Fruit fly (Drosophila melanogaster): ENCODE measurements around the gene nsl1.

nsl1 gene

DNA sequence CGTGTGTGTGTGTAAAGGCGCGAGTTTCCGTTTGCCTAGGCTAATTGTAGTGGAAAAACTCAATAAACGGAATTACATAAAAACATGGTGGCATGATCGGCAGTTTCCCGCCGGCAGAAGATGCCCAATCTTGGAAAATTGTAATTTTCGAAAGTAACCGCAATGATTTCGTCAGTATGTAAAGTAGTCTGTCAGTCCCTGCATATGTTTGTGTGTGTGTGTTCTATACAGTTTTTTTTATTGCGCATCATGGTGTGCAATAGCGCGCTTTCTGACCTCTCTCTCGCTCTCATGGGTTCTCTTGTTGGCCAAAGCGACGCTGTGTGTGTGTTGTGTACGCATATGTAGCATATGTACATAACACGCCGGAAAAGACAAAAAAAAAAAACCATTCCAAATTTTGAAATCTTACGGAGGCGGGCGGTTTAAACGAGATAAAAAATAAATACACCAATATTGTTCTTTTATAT, 711 bp downstream of the nsl1 start (continued):
- TF ChIP-seq z (GFP tag; IDR thresholded peaks at IDR 0.05) (no peak), dan (GFP tag; IDR thresholded peaks at IDR 0.05) (no peak), CG9609 (GFP tag; optimal IDR thresholded peaks at IDR 0.05) (no peak), zfh2 (GFP tag; optimal IDR thresholded peaks at IDR 0.05) (peak; percentile 11), bigmax (GFP tag; optimal IDR thresholded peaks at IDR 0.05) (no peak), CG31365 (tag; optimal IDR thresholded peaks at IDR 0.05) (no peak), CG5245 (GFP tag; optimal IDR thresholded peaks at IDR 0.05) (no peak), CG11723 (GFP tag; optimal IDR thresholded peaks at IDR 0.05) (no peak), kni (GFP tag; optimal IDR thresholded peaks at IDR 0.05) (peak; percentile 72), CG11398 (GFP tag; optimal IDR thresholded peaks at IDR 0.05) (peak; percentile 39), ewg (GFP tag; optimal IDR thresholded peaks at IDR 0.05) (peak; percentile 53), Dek (tag; optimal IDR thresholded peaks at IDR 0.05) (peak; percentile 37), CG13775 (GFP tag; optimal IDR thresholded peaks at IDR 0.05) (peak; percentile 39), B-H2 (GFP tag; optimal IDR thresholded peaks at IDR 0.05) (peak; percentile 37), CG16815 (GFP tag; optimal IDR thresholded peaks at IDR 0.05) (no peak), lola (GFP tag; optimal IDR thresholded peaks at IDR 0.05) (no peak), MTF-1 (GFP tag; optimal IDR thresholded peaks at IDR 0.05; ENCODE audit: borderline replicate concordance) (peak; percentile 51), jumu (GFP tag; optimal IDR thresholded peaks at IDR 0.05) (no peak), p53 (GFP tag; optimal IDR thresholded peaks at IDR 0.05) (peak; percentile 15), E2f1 (GFP tag; IDR thresholded peaks at IDR 0.05) (peak; percentile 63; the same call in 1 of the 2 replicates), Fer3 (tag; optimal IDR thresholded peaks at IDR 0.05) (peak; percentile 42), CG1832 (GFP tag; optimal IDR thresholded peaks at IDR 0.05) (peak; percentile 50), en (GFP tag; optimal IDR thresholded peaks at IDR 0.05) (no peak), CG31441 (GFP tag; IDR thresholded peaks at IDR 0.05) (no peak), H15 (GFP tag; IDR thresholded peaks at IDR 0.05) (no peak), CG32772 (GFP tag; IDR thresholded peaks at IDR 0.05) (peak; percentile 92), Dp (GFP tag; optimal IDR thresholded peaks at IDR 0.05) (peak; percentile 29), CG18262 (tag; optimal IDR thresholded peaks at IDR 0.05) (peak; percentile 14), CG6689 (GFP tag; IDR thresholded peaks at IDR 0.05) (peak; percentile 17; the same call in 1 of the 2 replicates), maf-S (GFP tag; optimal IDR thresholded peaks at IDR 0.05) (peak; percentile 32), ash1 (GFP tag; optimal IDR thresholded peaks at IDR 0.05) (no peak), tll (GFP tag; optimal IDR thresholded peaks at IDR 0.05) (no peak), H2.0 (GFP tag; IDR thresholded peaks at IDR 0.05) (0 out of 2 replicates have a peak, but pooled peaks have one; percentile 15), Ada2b (GFP tag; IDR thresholded peaks at IDR 0.05) (no peak), Sox102F (GFP tag; optimal IDR thresholded peaks at IDR 0.05) (no peak), CG7987 (GFP tag; optimal IDR thresholded peaks at IDR 0.05) (peak; percentile 61), hth (optimal IDR thresholded peaks at IDR 0.05) (no peak), chif (GFP tag; optimal IDR thresholded peaks at IDR 0.05) (peak; percentile 12 to 21), CG18599 (GFP tag; optimal IDR thresholded peaks at IDR 0.05) (peak; percentile 64), CG11093 (GFP tag; IDR thresholded peaks at IDR 0.05) (0 out of 3 replicates have a peak, but pooled peaks have one; percentile 18), CG5180 (GFP tag; optimal IDR thresholded peaks at IDR 0.05) (peak; percentile 43), Nf-YC (tag; optimal IDR thresholded peaks at IDR 0.05) (peak; percentile 39), cad (GFP tag; optimal IDR thresholded peaks at IDR 0.05) (peak; percentile 76), CG4820 (GFP tag; optimal IDR thresholded peaks at IDR 0.05) (peak; percentile 11), CG11247 (GFP tag; IDR thresholded peaks at IDR 0.05) (peak; percentile 60; the same call in 1 of the 2 replicates), CG12155 (GFP tag; optimal IDR thresholded peaks at IDR 0.05) (peak; percentile 5), Pdp1 (GFP tag; optimal IDR thresholded peaks at IDR 0.05) (peak in 1 of 2 experiments; percentile 92), cato (GFP tag; optimal IDR thresholded peaks at IDR 0.05; ENCODE audit: borderline replicate concordance) (no peak), sqz (GFP tag; optimal IDR thresholded peaks at IDR 0.05) (peak; percentile 100), CG15479 (GFP tag; optimal IDR thresholded peaks at IDR 0.05) (peak; percentile 87)
